Worm (Caenorhabditis elegans): ENCODE results near the gene sra-3.

sra-3 gene

DNA sequence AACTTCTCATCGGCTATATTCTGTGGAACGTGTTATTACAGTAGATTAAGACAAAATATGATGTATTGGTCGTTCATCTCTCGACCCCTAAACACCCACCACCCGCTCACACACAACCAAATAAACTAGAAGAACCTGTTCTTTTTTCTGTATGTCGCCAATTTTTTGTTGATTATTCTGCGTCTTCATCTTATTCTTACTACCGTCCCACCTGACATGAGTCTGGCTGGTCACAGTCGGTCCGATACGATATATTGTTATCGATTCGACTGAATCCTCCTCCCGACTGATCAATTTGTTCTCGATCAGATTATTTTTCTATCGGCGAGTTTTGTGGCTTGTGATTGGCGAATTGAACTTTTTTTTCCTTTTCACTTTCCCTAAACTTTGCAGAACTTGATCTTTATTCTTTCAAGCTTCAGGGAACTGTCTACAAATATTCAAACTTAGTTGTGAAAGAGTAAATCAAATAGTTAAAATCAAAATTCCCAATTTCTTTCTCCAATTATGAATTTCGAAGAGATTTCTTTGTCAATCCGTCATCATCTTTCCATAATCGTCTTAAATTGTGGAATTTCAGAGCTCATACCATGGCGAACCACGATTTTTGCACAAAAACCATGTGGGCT, 14.4 kb upstream of the sra-3 start, which contains the start of gene F35H8.2:
F35H8.2 (plus strand) TSS at position 579 of the 629 bp plus-strand sequence.
- no peak for TF ChIP-seq tra-4 (tag; optimal IDR thresholded peaks at IDR 0.05)
- TF ChIP-seq scrt-1 (GFP tag; IDR thresholded peaks at IDR 0.05), result no peak
- no peak for TF ChIP-seq tbx-11 (GFP tag; IDR thresholded peaks at IDR 0.05)
- no peak for TF ChIP-seq tbx-37 (GFP tag; conservative IDR thresholded peaks at IDR 0.05)
- no peak for TF ChIP-seq ceh-13 (GFP tag; optimal IDR thresholded peaks at IDR 0.05)
- TF ChIP-seq hmg-4 (GFP tag; optimal IDR thresholded peaks at IDR 0.05), result no peak
- no peak for TF ChIP-seq sea-1 (GFP tag; conservative IDR thresholded peaks at IDR 0.05)
- no peak for TF ChIP-seq ama-1 (optimal IDR thresholded peaks at IDR 0.05)
- no peak for TF ChIP-seq hmbx-1 (tag; optimal IDR thresholded peaks at IDR 0.05)
- TF ChIP-seq ets-7 (tag; optimal IDR thresholded peaks at IDR 0.05), result no peak
- no peak for TF ChIP-seq aly-1 (tag; optimal IDR thresholded peaks at IDR 0.05)
- TF ChIP-seq pes-1 (GFP tag; IDR thresholded peaks at IDR 0.05), result no peak
- no peak for TF ChIP-seq ceh-36 (tag; optimal IDR thresholded peaks at IDR 0.05)
- no peak for TF ChIP-seq hnd-1 (tag; optimal IDR thresholded peaks at IDR 0.05)
- no peak for TF ChIP-seq flt-1 (GFP tag; IDR thresholded peaks at IDR 0.05)
- TF ChIP-seq B0310.2 (tag; optimal IDR thresholded peaks at IDR 0.05), result no peak
- no peak for TF ChIP-seq F13C5.2 (tag; optimal IDR thresholded peaks at IDR 0.05)

DNA sequence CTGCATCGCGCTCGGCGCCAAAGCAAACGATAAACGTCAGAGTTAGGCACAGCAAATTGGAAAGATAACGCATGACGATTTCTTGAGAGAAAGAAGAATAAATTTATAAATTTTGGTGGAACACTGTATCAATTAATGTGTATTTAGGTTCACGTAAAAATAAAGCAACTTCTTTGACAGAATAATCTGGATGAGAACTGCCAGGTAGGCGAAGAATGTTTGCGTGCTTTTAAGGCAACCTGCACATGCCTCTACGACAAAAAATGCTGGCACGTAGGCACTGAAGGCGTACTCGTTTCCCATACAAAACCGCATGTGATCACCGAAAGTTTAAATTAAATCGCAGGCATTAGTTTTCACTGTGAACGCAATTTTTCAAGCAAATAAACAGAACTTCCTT, 12.6 kb upstream of the sra-3 start, which contains the start of gene F35H8.1:
F35H8.1 (minus strand) TSS at position 101 of the 400 bp plus-strand sequence.
- no peak for TF ChIP-seq aly-1 (tag; optimal IDR thresholded peaks at IDR 0.05)
- TF ChIP-seq ets-7 (tag; optimal IDR thresholded peaks at IDR 0.05), result no peak

ce11 chrII:9551536-9551935, 10.9 kb upstream of the sra-3 start, which contains the start of gene F35H8.12:
F35H8.12 (plus strand) TSS chrII:9551836.
- no peak for TF ChIP-seq ama-1 (optimal IDR thresholded peaks at IDR 0.05)
- no peak for TF ChIP-seq hmg-4 (GFP tag; optimal IDR thresholded peaks at IDR 0.05)
- TF ChIP-seq scrt-1 (GFP tag; IDR thresholded peaks at IDR 0.05), result no peak
- no peak for TF ChIP-seq F13C5.2 (tag; optimal IDR thresholded peaks at IDR 0.05)
- TF ChIP-seq flt-1 (GFP tag; IDR thresholded peaks at IDR 0.05), result no peak
- TF ChIP-seq sea-1 (GFP tag; conservative IDR thresholded peaks at IDR 0.05), result no peak
- no peak for TF ChIP-seq tra-4 (tag; optimal IDR thresholded peaks at IDR 0.05)
- TF ChIP-seq ceh-36 (tag; optimal IDR thresholded peaks at IDR 0.05), result no peak
- TF ChIP-seq hmbx-1 (tag; optimal IDR thresholded peaks at IDR 0.05), result no peak
- no peak for TF ChIP-seq tbx-11 (GFP tag; IDR thresholded peaks at IDR 0.05)
- TF ChIP-seq B0310.2 (tag; optimal IDR thresholded peaks at IDR 0.05), result no peak
- no peak for TF ChIP-seq aly-1 (tag; optimal IDR thresholded peaks at IDR 0.05)
- no peak for TF ChIP-seq ets-7 (tag; optimal IDR thresholded peaks at IDR 0.05)
- TF ChIP-seq ceh-13 (GFP tag; optimal IDR thresholded peaks at IDR 0.05), result no peak

DNA sequence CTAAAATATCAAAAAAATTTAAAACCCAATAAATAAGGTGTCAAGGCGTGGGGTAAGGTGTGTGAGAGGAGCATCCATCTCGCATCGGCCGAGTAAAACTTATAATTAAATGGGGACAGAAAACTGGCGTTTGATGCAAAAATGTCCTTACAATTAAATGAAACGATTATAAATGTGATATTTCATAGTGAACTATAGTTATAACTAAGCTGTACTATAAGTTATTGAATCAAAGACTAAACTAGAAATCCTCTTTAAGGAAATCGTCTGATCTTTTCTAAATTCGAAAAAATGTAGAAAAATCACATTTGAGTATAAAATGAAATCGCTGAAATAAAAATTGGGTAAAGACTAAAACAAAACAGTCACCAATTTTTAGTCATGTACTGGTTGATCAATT, 10.1 kb upstream of the sra-3 start, which contains the start of gene sra-6:
sra-6 (minus strand) TSS at position 101 of the 400 bp plus-strand sequence.
- TF ChIP-seq hmg-4 (GFP tag; optimal IDR thresholded peaks at IDR 0.05) (no peak), tbx-11 (GFP tag; IDR thresholded peaks at IDR 0.05) (no peak), sea-1 (GFP tag; conservative IDR thresholded peaks at IDR 0.05) (no peak), aly-1 (tag; optimal IDR thresholded peaks at IDR 0.05) (no peak), ama-1 (optimal IDR thresholded peaks at IDR 0.05) (no peak), hnd-1 (tag; optimal IDR thresholded peaks at IDR 0.05) (no peak), flt-1 (GFP tag; IDR thresholded peaks at IDR 0.05) (no peak), F13C5.2 (tag; optimal IDR thresholded peaks at IDR 0.05) (no peak), tbx-37 (GFP tag; conservative IDR thresholded peaks at IDR 0.05) (no peak), ceh-36 (tag; optimal IDR thresholded peaks at IDR 0.05) (no peak), ceh-13 (GFP tag; optimal IDR thresholded peaks at IDR 0.05) (no peak), hmbx-1 (tag; optimal IDR thresholded peaks at IDR 0.05) (no peak), B0310.2 (tag; optimal IDR thresholded peaks at IDR 0.05) (no peak)

DNA sequence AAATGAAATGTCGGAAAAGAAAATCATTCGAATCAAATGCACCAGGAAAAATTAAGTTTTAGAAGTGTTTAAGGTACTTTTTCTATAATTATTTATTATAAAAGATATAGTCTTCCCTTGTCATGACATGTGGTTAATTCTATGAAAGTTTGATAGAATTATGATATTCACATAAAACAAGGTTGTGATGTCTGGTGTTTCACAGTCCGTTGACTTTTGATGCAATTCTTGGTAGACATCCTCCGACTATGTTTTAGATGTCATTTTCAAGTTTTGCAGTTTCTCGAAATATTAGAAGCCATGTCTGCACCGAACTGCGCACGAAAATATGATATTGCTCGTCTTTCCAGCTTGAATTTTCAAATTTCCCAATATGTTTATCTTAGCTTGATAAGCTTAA, 3.8 kb upstream of the sra-3 start, which contains the start of gene sra-7:
sra-7 (plus strand) TSS at position 301 of the 400 bp plus-strand sequence.
- TF ChIP-seq tra-4 (tag; optimal IDR thresholded peaks at IDR 0.05), result no peak
- no peak for TF ChIP-seq tbx-11 (GFP tag; IDR thresholded peaks at IDR 0.05)
- no peak for TF ChIP-seq scrt-1 (GFP tag; IDR thresholded peaks at IDR 0.05)
- no peak for TF ChIP-seq hmbx-1 (tag; optimal IDR thresholded peaks at IDR 0.05)
- TF ChIP-seq flt-1 (GFP tag; IDR thresholded peaks at IDR 0.05), result no peak
- TF ChIP-seq ceh-36 (tag; optimal IDR thresholded peaks at IDR 0.05), result no peak
- TF ChIP-seq ceh-13 (GFP tag; optimal IDR thresholded peaks at IDR 0.05), result no peak
- TF ChIP-seq F13C5.2 (tag; optimal IDR thresholded peaks at IDR 0.05), result no peak
- TF ChIP-seq hmg-4 (GFP tag; optimal IDR thresholded peaks at IDR 0.05), result no peak
- no peak for TF ChIP-seq ets-7 (tag; optimal IDR thresholded peaks at IDR 0.05)
- TF ChIP-seq hnd-1 (tag; optimal IDR thresholded peaks at IDR 0.05), result no peak
- TF ChIP-seq B0310.2 (tag; optimal IDR thresholded peaks at IDR 0.05), result no peak
- no peak for TF ChIP-seq pes-1 (GFP tag; IDR thresholded peaks at IDR 0.05)
- TF ChIP-seq ama-1 (optimal IDR thresholded peaks at IDR 0.05), result no peak
- TF ChIP-seq tbx-37 (GFP tag; conservative IDR thresholded peaks at IDR 0.05), result no peak
- TF ChIP-seq aly-1 (tag; optimal IDR thresholded peaks at IDR 0.05), result no peak
- no peak for TF ChIP-seq sea-1 (GFP tag; conservative IDR thresholded peaks at IDR 0.05)

ce11 chrII:9542785-9543184, 2.2 kb upstream of the sra-3 start, which contains the start of gene sra-4:
sra-4 (minus strand) TSS chrII:9542885.
- TF ChIP-seq ceh-36 (tag; optimal IDR thresholded peaks at IDR 0.05), result no peak

ce11 chrII:9537429-9537828, 3.2 kb downstream of the sra-3 start, which contains the start of gene sra-8:
sra-8 (plus strand) TSS chrII:9537729.
- TF ChIP-seq ceh-36 (tag; optimal IDR thresholded peaks at IDR 0.05) (no peak), pes-1 (GFP tag; IDR thresholded peaks at IDR 0.05) (no peak), scrt-1 (GFP tag; IDR thresholded peaks at IDR 0.05) (no peak), hmbx-1 (tag; optimal IDR thresholded peaks at IDR 0.05) (no peak), flt-1 (GFP tag; IDR thresholded peaks at IDR 0.05) (no peak), ceh-13 (GFP tag; optimal IDR thresholded peaks at IDR 0.05) (no peak), hmg-4 (GFP tag; optimal IDR thresholded peaks at IDR 0.05) (no peak), aly-1 (tag; optimal IDR thresholded peaks at IDR 0.05) (no peak), hnd-1 (tag; optimal IDR thresholded peaks at IDR 0.05) (no peak), ets-7 (tag; optimal IDR thresholded peaks at IDR 0.05) (no peak), sea-1 (GFP tag; conservative IDR thresholded peaks at IDR 0.05) (no peak)

All from whole organism, early embryonic.